Worm (Caenorhabditis elegans) whole organism, late embryonic: ENCODE measurements around the gene Y22D7AL.10.

Experiments
- C08G9.2 ChIP-seq: sonication (generic microtip); optimal IDR thresholded peaks from 2 replicates; lab custom pipeline; 2016; ENCODE audit warnings: mild to moderate bottlenecking, missing genetic modification characterization, moderate library complexity, missing compliant biosample characterization
- C38D4.7 ChIP-seq: fragments of 200-800 bp; sonication (Bioruptor generic); optimal IDR thresholded peaks from 2 replicates; lab custom pipeline; 2018; ENCODE audit warnings: mild to moderate bottlenecking, missing genetic modification characterization, moderate library complexity, missing compliant biosample characterization
- K09A11.1 ChIP-seq: sonication (generic microtip); optimal IDR thresholded peaks from 2 replicates; lab custom pipeline; 2017; ENCODE audit warnings: antibody characterized with exemption, mild to moderate bottlenecking, missing genetic modification characterization, missing compliant biosample characterization; ENCODE audit not compliant: insufficient read depth
- T23F11.4 ChIP-seq: fragments of 200-800 bp; sonication (Bioruptor generic); optimal IDR thresholded peaks from 2 replicates; lab custom pipeline; 2018; ENCODE audit warnings: mild to moderate bottlenecking, missing genetic modification characterization, missing compliant biosample characterization
- Y22D7AL.16 ChIP-seq: sonication (generic microtip); optimal IDR thresholded peaks from 2 replicates; lab custom pipeline; 2016; ENCODE audit warnings: missing genetic modification characterization, missing compliant biosample characterization
- ahr-1 ChIP-seq: sonication (generic microtip); optimal IDR thresholded peaks from 2 replicates; lab custom pipeline; 2016; ENCODE audit warnings: missing genetic modification characterization, missing compliant biosample characterization
- ceh-18 ChIP-seq: sonication (generic microtip); optimal IDR thresholded peaks from 2 replicates; lab custom pipeline; 2016; ENCODE audit warnings: missing genetic modification characterization, missing compliant biosample characterization
- ceh-19 ChIP-seq: fragments of 200-800 bp; sonication (Bioruptor generic); optimal IDR thresholded peaks from 2 replicates; lab custom pipeline; 2018; ENCODE audit warnings: mild to moderate bottlenecking, missing genetic modification characterization, missing compliant biosample characterization
- ceh-22 ChIP-seq: sonication (generic microtip); optimal IDR thresholded peaks from 2 replicates; lab custom pipeline; 2017; ENCODE audit warnings: missing biosample characterization, missing genetic modification characterization
- ceh-31 ChIP-seq: sonication (generic microtip); optimal IDR thresholded peaks from 2 replicates; lab custom pipeline; 2016; ENCODE audit warnings: missing genetic modification characterization, missing compliant biosample characterization
- ceh-45 ChIP-seq: fragments of 200-800 bp; sonication (Bioruptor generic); IDR thresholded peaks from 2 replicates; pipeline ENCODE4 v1.3.6; 2022; ENCODE audit warnings: missing genetic modification reagents, missing genetic modification characterization, missing compliant biosample characterization
- ceh-48 ChIP-seq: sonication (generic microtip); optimal IDR thresholded peaks from 2 replicates; lab custom pipeline; 2016; ENCODE audit warnings: missing genetic modification characterization, inconsistent platforms, missing compliant biosample characterization
- ceh-6 ChIP-seq: fragments of 200-800 bp; sonication (Bioruptor generic); optimal IDR thresholded peaks from 2 replicates; lab custom pipeline; 2018; ENCODE audit warnings: mild to moderate bottlenecking, missing genetic modification characterization, missing compliant biosample characterization
- ets-4 ChIP-seq: sonication (generic microtip); optimal IDR thresholded peaks from 2 replicates; lab custom pipeline; 2016; ENCODE audit warnings: missing genetic modification characterization, missing compliant biosample characterization
- fax-1 ChIP-seq: sonication (generic microtip); optimal IDR thresholded peaks from 2 replicates; lab custom pipeline; 2016; ENCODE audit warnings: missing genotype, missing genetic modification characterization, missing compliant biosample characterization
- fkh-10 ChIP-seq: fragments of 150-350 bp; optimal IDR thresholded peaks from 2 replicates; lab custom pipeline; 2014; ENCODE audit warnings: missing biosample characterization, missing genetic modification reagents, missing genetic modification characterization
- fkh-6 ChIP-seq: sonication (generic microtip); optimal IDR thresholded peaks from 2 replicates; lab custom pipeline; 2016; ENCODE audit warnings: missing genetic modification characterization, missing compliant biosample characterization
- gmeb-2 ChIP-seq: sonication (generic microtip); optimal IDR thresholded peaks from 2 replicates; lab custom pipeline; 2016; ENCODE audit warnings: missing genetic modification characterization, inconsistent platforms, missing compliant biosample characterization
- hlh-30 ChIP-seq: sonication (generic microtip); optimal IDR thresholded peaks from 2 replicates; lab custom pipeline; 2017; ENCODE audit warnings: antibody characterized with exemption, missing genetic modification characterization, missing compliant biosample characterization; ENCODE audit not compliant: insufficient read depth
- mec-3 ChIP-seq: sonication (generic microtip); optimal IDR thresholded peaks from 2 replicates; lab custom pipeline; 2016; ENCODE audit warnings: borderline replicate concordance, missing genetic modification characterization, missing compliant biosample characterization
- nhr-232 ChIP-seq: sonication (generic microtip); optimal IDR thresholded peaks from 2 replicates; lab custom pipeline; 2016; ENCODE audit warnings: missing genetic modification characterization, missing compliant biosample characterization
- npax-4 ChIP-seq: sonication (generic microtip); optimal IDR thresholded peaks from 2 replicates; lab custom pipeline; 2016; ENCODE audit warnings: missing genetic modification characterization, missing compliant biosample characterization
- pax-1 ChIP-seq: fragments of 150-350 bp; optimal IDR thresholded peaks from 2 replicates; lab custom pipeline; 2014; ENCODE audit warnings: missing biosample characterization, missing genetic modification characterization
- pha-4 ChIP-seq: fragments of 150-350 bp; optimal IDR thresholded peaks from 2 replicates; lab custom pipeline; 2018; ENCODE audit warnings: missing biosample characterization, missing genetic modification reagents, missing genetic modification characterization
- pqm-1 ChIP-seq: sonication (generic microtip); optimal IDR thresholded peaks from 2 replicates; lab custom pipeline; 2016; ENCODE audit warnings: missing genetic modification characterization, missing compliant biosample characterization
- rnt-1 ChIP-seq: sonication (generic microtip); optimal IDR thresholded peaks from 2 replicates; lab custom pipeline; 2016; ENCODE audit warnings: missing genetic modification characterization, missing compliant biosample characterization
- sdc-2 ChIP-seq: sonication (generic microtip); optimal IDR thresholded peaks from 2 replicates; lab custom pipeline; 2016; ENCODE audit warnings: missing genotype, missing genetic modification characterization, missing compliant biosample characterization
- sox-2 ChIP-seq: fragments of 200-800 bp; sonication (Bioruptor generic); IDR thresholded peaks from 2 replicates; pipeline ENCODE4 v1.3.6; 2022; ENCODE audit warnings: missing genetic modification reagents, missing genetic modification characterization, missing compliant biosample characterization
- syd-9 ChIP-seq: sonication (generic microtip); optimal IDR thresholded peaks from 2 replicates; lab custom pipeline; 2016; ENCODE audit warnings: mild to moderate bottlenecking, missing genetic modification characterization, moderate library complexity, missing compliant biosample characterization
- tbx-2 ChIP-seq: sonication (generic microtip); optimal IDR thresholded peaks from 2 replicates; lab custom pipeline; 2016; ENCODE audit warnings: missing genetic modification characterization, missing compliant biosample characterization
- unc-3 ChIP-seq, 2 experiments: fragments of 200-800 bp in 1 of 2; sonication (Bioruptor generic) in 1 of 2; sonication (generic microtip) in 1 of 2; conservative IDR thresholded peaks in 1 of 2; optimal IDR thresholded peaks in 1 of 2; 2 replicates each; pipeline versions ENCODE4 v1.3.6 to Lab custom; 2016 to 2022; ENCODE audit warnings: missing compliant biosample characterization in 2 of 2, missing genetic modification characterization in 2 of 2, missing genetic modification reagents in 1 of 2
- unc-55 ChIP-seq: sonication (generic microtip); optimal IDR thresholded peaks from 2 replicates; lab custom pipeline; 2017; ENCODE audit warnings: missing biosample characterization, missing genetic modification reagents, missing genetic modification characterization
- ztf-16 ChIP-seq: sonication (generic microtip); optimal IDR thresholded peaks from 2 replicates; lab custom pipeline; 2017; ENCODE audit warnings: missing genetic modification characterization, missing compliant biosample characterization

Gene Y22D7AL.10

DNA sequence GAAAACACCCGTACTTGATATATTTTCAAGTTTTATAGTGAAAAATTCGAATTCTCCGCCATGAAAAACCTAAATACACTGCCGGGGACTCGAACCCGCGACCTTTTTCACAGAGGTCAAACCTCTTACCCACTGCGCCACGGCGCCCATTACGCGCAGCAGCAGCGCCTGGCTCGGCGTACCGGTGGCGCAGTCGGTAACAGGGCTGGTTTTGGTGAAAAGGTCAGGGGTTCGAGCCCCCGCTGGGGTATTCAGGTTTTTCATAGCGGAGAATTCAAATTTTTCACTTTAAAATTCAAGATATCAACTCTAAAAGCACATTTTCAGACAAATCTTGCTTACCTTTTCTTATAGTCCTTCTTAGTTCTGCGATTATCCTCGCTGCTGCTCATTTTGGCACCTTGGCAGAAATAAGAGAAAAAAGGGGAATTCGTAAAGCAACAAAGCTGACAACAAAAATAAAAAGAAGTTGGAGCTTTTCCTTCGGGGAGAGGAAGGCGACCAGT, 46.1 kb upstream of the Y22D7AL.10 start, which contains the start of gene Y22D7AL.16:
Y22D7AL.16 (minus strand) TSS at position 456 of the 506 bp plus-strand sequence.
- no peak for TF ChIP-seq ceh-31 (tag; lab: Kevin White, UChicago)
- TF ChIP-seq pax-1: no peak
- 0 out of 2 replicates have a peak, but pooled peaks have one; percentile 42 for TF ChIP-seq ceh-45 (GFP tag; lab: Robert Waterston, UW)
- no peak for TF ChIP-seq ceh-19 (GFP tag; lab: Kevin White, UChicago)
- TF ChIP-seq C38D4.7 (GFP tag; lab: Kevin White, UChicago): no peak
- TF ChIP-seq ets-4 (tag; lab: Kevin White, UChicago): no peak
- no peak for TF ChIP-seq ceh-18 (tag; lab: Kevin White, UChicago)

DNA sequence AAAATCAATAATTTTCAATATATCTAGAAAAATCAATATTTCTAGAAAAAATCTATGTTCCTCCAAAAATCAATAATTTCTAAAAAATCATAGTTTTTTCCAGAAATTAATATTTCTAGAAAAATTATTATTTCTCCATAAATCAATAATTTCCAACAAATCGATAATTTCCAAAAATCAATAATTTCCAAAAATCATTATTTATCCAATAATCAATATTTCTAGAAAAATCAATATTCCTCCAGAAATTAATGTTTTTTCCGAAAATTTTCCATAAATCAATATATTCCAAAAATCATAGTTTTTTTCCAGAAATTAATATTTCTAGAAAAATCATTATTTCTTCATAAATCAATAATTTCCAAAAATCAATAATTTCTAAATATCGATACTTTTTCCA, 44.3 kb upstream of the Y22D7AL.10 start:
- no peak for TF ChIP-seq ceh-48
- TF ChIP-seq unc-55: no peak
- no peak for TF ChIP-seq fkh-10
- no peak for TF ChIP-seq ceh-6 (GFP tag; lab: Kevin White, UChicago)
- TF ChIP-seq syd-9 (tag; lab: Kevin White, UChicago): no peak
- TF ChIP-seq gmeb-2 (tag; lab: Kevin White, UChicago): no peak
- TF ChIP-seq pha-4 (tag; lab: Kevin White, UChicago): no peak
- TF ChIP-seq fkh-6 (tag; lab: Kevin White, UChicago): no peak
- TF ChIP-seq hlh-30 (tag; lab: Kevin White, UChicago): no peak
- TF ChIP-seq npax-4 (tag; lab: Kevin White, UChicago): no peak
- TF ChIP-seq ceh-22 (tag; lab: Kevin White, UChicago): no peak
- no peak for TF ChIP-seq tbx-2 (tag; lab: Kevin White, UChicago)
- TF ChIP-seq ahr-1 (tag; lab: Kevin White, UChicago): no peak
- TF ChIP-seq K09A11.1 (tag; lab: Kevin White, UChicago): no peak
- TF ChIP-seq sox-2 (GFP tag; lab: Robert Waterston, UW): no peak
- no peak for TF ChIP-seq ztf-16 (tag; lab: Kevin White, UChicago)
- no peak for TF ChIP-seq T23F11.4 (GFP tag; lab: Kevin White, UChicago)
- TF ChIP-seq C08G9.2 (tag; lab: Kevin White, UChicago): no peak

DNA sequence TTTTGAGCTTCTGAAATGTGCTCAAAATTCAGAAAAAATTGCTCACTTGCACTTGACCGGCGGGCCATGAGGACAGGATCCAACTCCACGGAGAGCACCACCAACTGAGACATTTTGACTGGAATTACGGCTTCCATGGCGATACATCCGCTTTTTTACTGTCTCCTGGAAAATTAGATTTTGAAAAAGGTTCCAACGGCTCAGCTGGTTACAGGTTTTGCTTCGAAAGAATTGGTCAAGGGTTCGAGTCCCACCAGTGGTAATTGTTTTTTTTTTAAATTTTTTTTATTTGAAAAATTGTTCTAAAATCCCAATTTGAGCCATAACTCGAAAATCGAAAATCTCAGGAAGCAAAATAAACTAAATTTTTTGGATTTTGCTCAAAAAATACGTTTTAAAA, 43.7 kb upstream of the Y22D7AL.10 start:
- TF ChIP-seq unc-3 (GFP tag; conservative IDR thresholded peaks at IDR 0.05; lab: Robert Waterston, UW) (no peak), unc-3 (tag; optimal IDR thresholded peaks at IDR 0.05; lab: Kevin White, UChicago) (no peak), K09A11.1 (tag; lab: Kevin White, UChicago) (no peak), nhr-232 (tag; lab: Kevin White, UChicago) (no peak), ceh-22 (tag; lab: Kevin White, UChicago) (no peak), ztf-16 (tag; lab: Kevin White, UChicago) (no peak), sdc-2 (tag; lab: Kevin White, UChicago) (no peak)

DNA sequence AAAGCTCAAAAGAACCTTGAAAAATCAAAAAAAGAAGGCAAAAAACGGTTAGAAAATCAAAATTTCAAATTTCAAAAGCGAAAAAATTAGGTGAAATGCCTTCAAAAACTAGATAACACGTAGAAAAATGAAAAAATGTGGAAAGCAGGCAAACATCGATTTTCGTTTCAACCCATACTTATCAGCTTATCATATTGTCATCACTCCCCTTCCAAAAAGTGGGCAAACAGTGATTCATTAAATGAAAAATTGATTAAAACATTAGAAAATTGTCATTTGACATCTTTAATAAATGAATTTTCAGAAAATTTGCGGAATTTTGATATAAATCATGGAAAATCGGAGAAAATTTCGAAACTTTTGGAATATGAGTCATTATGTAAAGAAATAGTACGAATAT, 42.3 kb upstream of the Y22D7AL.10 start:
- TF ChIP-seq fkh-6 (tag; lab: Kevin White, UChicago) (no peak), fax-1 (no peak), C38D4.7 (GFP tag; lab: Kevin White, UChicago) (no peak), ceh-22 (tag; lab: Kevin White, UChicago) (no peak), rnt-1 (no peak), ceh-6 (GFP tag; lab: Kevin White, UChicago) (no peak), pqm-1 (tag; lab: Kevin White, UChicago) (no peak), mec-3 (tag; lab: Kevin White, UChicago) (no peak)

DNA sequence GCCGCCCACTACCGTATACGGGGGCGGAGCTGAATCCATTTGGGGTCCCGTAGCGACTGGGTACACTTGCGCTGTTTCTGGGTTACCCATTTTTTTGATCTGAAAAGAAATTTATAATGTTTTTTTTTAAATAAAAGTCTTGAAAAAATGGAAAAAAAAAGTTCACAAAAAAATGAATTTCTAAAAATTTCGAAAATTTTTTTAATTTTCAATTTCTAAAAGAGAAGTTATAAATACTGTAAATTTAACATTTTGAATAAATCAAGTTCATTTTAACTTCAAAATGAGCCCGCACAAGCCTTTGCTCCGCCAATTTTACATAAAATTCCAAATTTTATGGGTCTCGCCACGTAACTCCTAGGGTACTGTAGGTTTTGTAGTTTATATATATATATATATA, 41.0 kb upstream of the Y22D7AL.10 start, which contains the start of gene Y22D7AL.15:
Y22D7AL.15 (minus strand) TSS at position 101 of the 400 bp plus-strand sequence.
- no peak for TF ChIP-seq unc-3 (GFP tag; conservative IDR thresholded peaks at IDR 0.05; lab: Robert Waterston, UW)
- TF ChIP-seq unc-3 (tag; optimal IDR thresholded peaks at IDR 0.05; lab: Kevin White, UChicago): no peak
- TF ChIP-seq Y22D7AL.16 (tag; lab: Kevin White, UChicago): peak; percentile 37
- TF ChIP-seq ahr-1 (tag; lab: Kevin White, UChicago): no peak
- TF ChIP-seq ets-4 (tag; lab: Kevin White, UChicago): no peak
- TF ChIP-seq, all 69 proteins: peak for 1
